Worm (Caenorhabditis elegans) whole organism, midembryonic: ENCODE measurements around the gene plg-1.

ENCODE experiments used
- T22C8.4 ChIP-seq: fragments of 200-800 bp; sonication (Bioruptor generic); IDR thresholded peaks from 2 replicates; pipeline ENCODE4 v1.3.6; 2022; ENCODE audit warnings: missing genetic modification characterization, missing compliant biosample characterization
- cog-1 ChIP-seq: sonication (generic microtip); optimal IDR thresholded peaks from 2 replicates; lab custom pipeline; 2016; ENCODE audit warnings: missing genetic modification characterization, missing compliant biosample characterization
- flt-1 ChIP-seq: fragments of 200-800 bp; sonication (Bioruptor generic); IDR thresholded peaks from 2 replicates; pipeline ENCODE4 v1.3.6; 2022; ENCODE audit warnings: missing genetic modification characterization, missing compliant biosample characterization
- med-1 ChIP-seq: sonication (generic microtip); optimal IDR thresholded peaks from 2 replicates; lab custom pipeline; 2017; ENCODE audit warnings: missing genetic modification characterization, mild to moderate bottlenecking, missing compliant biosample characterization, antibody characterized with exemption, missing genetic modification reagents; ENCODE audit not compliant: insufficient read depth
- ref-1 ChIP-seq: fragments of 200-800 bp; sonication (Bioruptor generic); conservative IDR thresholded peaks from 2 replicates; pipeline ENCODE4 v1.3.6; 2022; ENCODE audit warnings: missing genetic modification reagents, missing genetic modification characterization, missing compliant biosample characterization
- ztf-23 ChIP-seq: fragments of 200-800 bp; sonication (Bioruptor generic); IDR thresholded peaks from 2 replicates; pipeline ENCODE4 v1.3.6; 2022; ENCODE audit warnings: missing genetic modification reagents, missing genetic modification characterization, missing compliant biosample characterization
- ztf-29 ChIP-seq: fragments of 200-800 bp; sonication (Bioruptor generic); IDR thresholded peaks from 2 replicates; pipeline ENCODE4 v1.3.6; 2022; ENCODE audit warnings: missing genetic modification reagents, missing genetic modification characterization, missing compliant biosample characterization

The plg-1 gene

DNA sequence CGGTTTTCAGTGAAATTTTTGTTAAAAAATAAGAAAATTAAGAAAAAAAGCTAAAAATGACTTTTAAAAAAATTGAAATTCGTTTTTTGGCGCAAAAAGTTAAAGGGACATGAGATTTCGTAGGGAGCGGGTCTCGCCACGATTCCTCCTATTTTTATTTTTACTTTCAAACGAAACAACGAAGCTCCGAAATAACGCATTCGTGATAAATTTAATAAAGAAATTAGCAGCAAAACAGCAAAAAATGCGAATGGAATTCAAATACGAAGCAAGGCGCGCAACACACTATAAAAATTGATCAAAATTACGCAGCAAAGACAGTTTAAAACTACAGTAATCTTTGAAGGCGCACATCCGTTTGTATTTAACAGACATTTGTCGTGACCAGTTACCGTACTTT lies 47.7 kb downstream of the plg-1 start:
- TF ChIP-seq ref-1 (GFP tag; lab: Robert Waterston, UW), result no peak
- no peak for TF ChIP-seq T22C8.4 (GFP tag; lab: Robert Waterston, UW)
- no peak for TF ChIP-seq med-1
- no peak for TF ChIP-seq ztf-29
- no peak for TF ChIP-seq flt-1 (GFP tag; lab: Robert Waterston, UW)
- TF ChIP-seq cog-1 (tag; lab: Kevin White, UChicago), result no peak
- no peak for TF ChIP-seq ztf-23 (GFP tag; lab: Robert Waterston, UW)

DNA sequence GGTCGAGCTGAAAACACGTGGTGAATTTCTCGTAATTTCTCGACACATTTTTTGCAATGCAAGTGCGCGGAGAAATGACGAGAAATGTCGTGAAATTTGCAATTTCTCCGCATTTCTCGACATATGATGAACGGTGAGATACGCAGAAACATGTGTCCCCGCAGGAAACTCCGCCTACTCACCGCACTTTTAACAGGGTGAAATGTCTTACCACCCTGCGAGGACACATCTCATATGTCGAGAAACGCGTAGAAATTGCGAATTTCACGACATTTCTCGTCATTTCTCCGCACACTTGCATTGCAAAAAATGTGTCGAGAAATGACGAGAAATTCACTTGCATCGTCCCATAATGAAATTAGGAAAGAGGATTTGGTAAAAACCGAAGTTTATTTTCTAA lies 49.0 kb downstream of the plg-1 start:
- TF ChIP-seq cog-1 (tag; lab: Kevin White, UChicago) (peak; percentile 19), flt-1 (GFP tag; lab: Robert Waterston, UW) (peak; percentile 82; the same call in 1 of the 2 replicates)
